Worm (Caenorhabditis elegans) whole organism, late embryonic: ENCODE data around the gene sdhb-1.

Experiments used
- eyg-1 ChIP-seq: sonication (generic microtip); optimal IDR thresholded peaks from 2 replicates; lab custom pipeline; 2016; ENCODE audit warnings: missing genotype, missing genetic modification characterization, missing compliant biosample characterization
- lim-6 ChIP-seq: sonication (generic microtip); optimal IDR thresholded peaks from 2 replicates; lab custom pipeline; 2016; ENCODE audit warnings: missing genetic modification characterization, missing compliant biosample characterization
- sdc-2 ChIP-seq: sonication (generic microtip); optimal IDR thresholded peaks from 2 replicates; lab custom pipeline; 2016; ENCODE audit warnings: missing genotype, missing genetic modification characterization, missing compliant biosample characterization

ce11 chrII:9310204-9310603 is 42.3 kb downstream of the sdhb-1 start, which contains the start of gene cam-1:
- TF ChIP-seq lim-6 (tag; lab: Kevin White, UChicago) (no peak), eyg-1 (no peak), sdc-2 (no peak)
